Worm (Caenorhabditis elegans): ENCODE measurements around the gene K07D4.4.
"Not testable (repeated sequence)": the region's sequence is repeated elsewhere in the genome, so short reads cannot be mapped to it uniquely, and the experiment has no call there.

DNA sequence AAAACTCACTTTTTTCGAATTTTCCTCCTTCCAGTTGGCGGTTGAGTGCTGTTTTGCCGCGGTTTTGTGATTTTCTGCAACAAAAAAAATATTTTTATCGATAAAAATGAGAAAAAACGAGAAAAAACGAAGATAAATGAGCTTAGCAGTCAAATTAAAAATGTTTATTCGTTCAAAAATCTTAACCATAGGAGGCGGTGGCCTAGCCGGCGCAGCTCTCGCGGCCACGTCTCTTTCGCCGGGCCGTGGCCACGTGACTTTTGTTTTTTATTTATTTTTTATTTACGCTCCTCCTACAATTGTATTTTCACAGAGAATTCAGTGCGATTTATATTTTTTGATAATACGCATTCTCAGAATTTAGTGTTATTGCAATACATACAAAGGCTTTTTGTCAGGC, 17.5 kb upstream of the K07D4.4 start:
- TF ChIP-seq lin-39 (tag; optimal IDR thresholded peaks at IDR 0.05); blmp-1 (tag; optimal IDR thresholded peaks at IDR 0.05); unc-98 (GFP tag; IDR thresholded peaks at IDR 0.05): not testable (repeated sequence)
- peak; percentile 10 for TF ChIP-seq nhr-90 (tag; optimal IDR thresholded peaks at IDR 0.05; ENCODE audit: poor library complexity)
